Fruit fly (Drosophila melanogaster): ENCODE results near the gene ed.

Gene ed

DNA sequence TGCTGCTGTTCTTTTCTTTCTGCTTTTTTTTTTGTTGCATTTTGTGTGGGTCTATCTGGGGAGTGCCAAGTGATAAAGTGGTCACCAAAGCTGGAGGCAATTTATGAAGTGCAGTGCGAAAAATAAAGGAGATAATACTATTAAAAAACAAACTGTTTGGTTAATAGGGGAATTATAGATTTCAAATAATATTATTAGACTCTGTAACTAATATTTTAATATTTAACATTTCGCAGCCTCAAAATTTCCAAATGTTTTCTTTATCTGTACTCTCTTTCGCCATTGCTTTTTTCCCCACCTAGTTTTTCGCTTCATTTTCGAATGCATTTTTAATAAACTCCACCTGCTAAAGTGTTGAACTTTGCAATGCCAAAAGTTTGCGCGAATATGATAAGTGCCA is 34.0 kb downstream of the ed start:
- peak; percentile 70 for TF ChIP-seq CG6163 (GFP tag; IDR thresholded peaks at IDR 0.05)
- peak; percentile 57 for TF ChIP-seq CG4318 (GFP tag; optimal IDR thresholded peaks at IDR 0.05)
- peak; percentile 40 for TF ChIP-seq CG10631 (GFP tag; optimal IDR thresholded peaks at IDR 0.05)
- no peak for TF ChIP-seq Hr39 (GFP tag; optimal IDR thresholded peaks at IDR 0.05)
- no peak for TF ChIP-seq CG31627 (GFP tag; optimal IDR thresholded peaks at IDR 0.05)
- TF ChIP-seq Met (GFP tag; optimal IDR thresholded peaks at IDR 0.05): peak; percentile 30
- TF ChIP-seq CG6276 (GFP tag; optimal IDR thresholded peaks at IDR 0.05): peak; percentile 54
- no peak for TF ChIP-seq Sox102F (GFP tag; optimal IDR thresholded peaks at IDR 0.05)
- peak; percentile 28 for TF ChIP-seq dsx (GFP tag; optimal IDR thresholded peaks at IDR 0.05; ENCODE audit: poor library complexity, severe bottlenecking)
- TF ChIP-seq CG7368 (GFP tag; optimal IDR thresholded peaks at IDR 0.05): no peak
- peak; percentile 71; the same call in 2 of the 3 replicates for TF ChIP-seq eg (GFP tag; IDR thresholded peaks at IDR 0.05)
- TF ChIP-seq Sox14 (GFP tag; optimal IDR thresholded peaks at IDR 0.05): peak; percentile 12
- TF ChIP-seq Hr4 (GFP tag; optimal IDR thresholded peaks at IDR 0.05): peak; percentile 68
- TF ChIP-seq spab (GFP tag; optimal IDR thresholded peaks at IDR 0.05): peak; percentile 39
- no peak for TF ChIP-seq Ets21C (GFP tag; optimal IDR thresholded peaks at IDR 0.05)
- no peak for TF ChIP-seq CG16779 (tag; optimal IDR thresholded peaks at IDR 0.05)
- TF ChIP-seq CG32006 (GFP tag; optimal IDR thresholded peaks at IDR 0.05): peak; percentile 82
- TF ChIP-seq Eip78C (GFP tag): peak; percentile 78
- TF ChIP-seq CG10669 (GFP tag; optimal IDR thresholded peaks at IDR 0.05): peak; percentile 17
- TF ChIP-seq esn (GFP tag; optimal IDR thresholded peaks at IDR 0.05): peak; percentile 5
- TF ChIP-seq CG11294 (GFP tag; IDR thresholded peaks at IDR 0.05): peak; percentile 35; the same call in 1 of the 2 replicates
- no peak for TF ChIP-seq CG9139 (GFP tag; optimal IDR thresholded peaks at IDR 0.05)
- TF ChIP-seq CG6792 (GFP tag; optimal IDR thresholded peaks at IDR 0.05): no peak
- peak; percentile 51 for TF ChIP-seq OdsH (GFP tag; optimal IDR thresholded peaks at IDR 0.05)
- TF ChIP-seq svp (GFP tag): peak; percentile 74
- peak; percentile 14 for TF ChIP-seq CG8632 (GFP tag; optimal IDR thresholded peaks at IDR 0.05)
- no peak for TF ChIP-seq lz (GFP tag; optimal IDR thresholded peaks at IDR 0.05)
- TF ChIP-seq Ets96B (tag; optimal IDR thresholded peaks at IDR 0.05): peak; percentile 53
- TF ChIP-seq Gug (GFP tag; IDR thresholded peaks at IDR 0.05): peak; percentile 69
- TF ChIP-seq salr (GFP tag; optimal IDR thresholded peaks at IDR 0.05): peak in 1 of 2 experiments; percentile 74
- no peak for TF ChIP-seq CG6808 (GFP tag; optimal IDR thresholded peaks at IDR 0.05)
- no peak for TF ChIP-seq fd59A (GFP tag; optimal IDR thresholded peaks at IDR 0.05)
- TF ChIP-seq net (GFP tag; optimal IDR thresholded peaks at IDR 0.05): peak; percentile 59
- no peak for TF ChIP-seq cyc (GFP tag; optimal IDR thresholded peaks at IDR 0.05)
- TF ChIP-seq CG11902 (GFP tag; optimal IDR thresholded peaks at IDR 0.05): no peak
- TF ChIP-seq pdm3 (GFP tag; optimal IDR thresholded peaks at IDR 0.05): peak; percentile 4
- peak; percentile 34 for TF ChIP-seq CG3032 (tag; optimal IDR thresholded peaks at IDR 0.05)
- no peak for TF ChIP-seq CG11762 (GFP tag; optimal IDR thresholded peaks at IDR 0.05; ENCODE audit: insufficient read depth)
- peak; percentile 23 for TF ChIP-seq Eip75B (GFP tag; optimal IDR thresholded peaks at IDR 0.05)
- peak; percentile 78 for TF ChIP-seq CG15336 (GFP tag; IDR thresholded peaks at IDR 0.05)
- TF ChIP-seq Hr38 (GFP tag; optimal IDR thresholded peaks at IDR 0.05): no peak
- TF ChIP-seq ss (GFP tag; optimal IDR thresholded peaks at IDR 0.05): no peak
- TF ChIP-seq Smox (GFP tag; optimal IDR thresholded peaks at IDR 0.05): no peak
- TF ChIP-seq CG1621 (tag; optimal IDR thresholded peaks at IDR 0.05): no peak
- no peak for TF ChIP-seq CG8319 (GFP tag; optimal IDR thresholded peaks at IDR 0.05)
- peak; percentile 61 for TF ChIP-seq CG3919 (GFP tag; optimal IDR thresholded peaks at IDR 0.05)
- no peak for TF ChIP-seq fkh (GFP tag; optimal IDR thresholded peaks at IDR 0.05)
- no peak for TF ChIP-seq Eip93F (GFP tag; optimal IDR thresholded peaks at IDR 0.05)
- peak; percentile 43 for TF ChIP-seq Lpt (GFP tag; optimal IDR thresholded peaks at IDR 0.05)
- peak; percentile 25 for TF ChIP-seq CG34406 (GFP tag; optimal IDR thresholded peaks at IDR 0.05)
- TF ChIP-seq topi (GFP tag; optimal IDR thresholded peaks at IDR 0.05): peak; percentile 24
- no peak for TF ChIP-seq dac (GFP tag; optimal IDR thresholded peaks at IDR 0.05)
- TF ChIP-seq CG8119 (GFP tag; IDR thresholded peaks at IDR 0.05): peak; percentile 77

All from whole organism, prepupa.